Fruit fly (Drosophila melanogaster) whole organism, wandering third instar larva: ENCODE results near the gene hid.

ENCODE experiments used
- Abd-B ChIP-seq: fragments of >200 bp; optimal IDR thresholded peaks from 2 replicates; lab custom pipeline; 2017; ENCODE audit warnings: missing biosample characterization, missing genetic modification characterization
- CG32264 ChIP-seq: fragments of 200-800 bp; sonication (Bioruptor generic); optimal IDR thresholded peaks from 2 replicates; lab custom pipeline; 2016; ENCODE audit warnings: missing biosample characterization, missing genetic modification characterization
- CG9705 ChIP-seq: fragments of 200-800 bp; sonication (Bioruptor generic); optimal IDR thresholded peaks from 2 replicates; lab custom pipeline; 2018; ENCODE audit warnings: missing biosample characterization, mild to moderate bottlenecking, missing genetic modification characterization
- CrebA ChIP-seq: fragments of 200-800 bp; sonication (Bioruptor generic); optimal IDR thresholded peaks from 2 replicates; lab custom pipeline; 2016; ENCODE audit warnings: missing biosample characterization, mild to moderate bottlenecking, missing genetic modification characterization, borderline replicate concordance
- Dfd ChIP-seq: fragments of >200 bp; optimal IDR thresholded peaks from 2 replicates; lab custom pipeline; 2017; ENCODE audit warnings: missing biosample characterization, missing genetic modification characterization
- Dif ChIP-seq: fragments of 200-275, 200-300 bp; sonication (Bioruptor generic); optimal IDR thresholded peaks from 2 replicates; lab custom pipeline; 2018; ENCODE audit warnings: missing biosample characterization, missing genetic modification characterization; ENCODE audit not compliant: partially characterized antibody
- GATAd ChIP-seq: sonication (Bioruptor generic); optimal IDR thresholded peaks from 2 replicates; lab custom pipeline; 2016; ENCODE audit warnings: missing biosample characterization, missing genetic modification characterization
- HLH106 ChIP-seq: fragments of 200-800 bp; optimal IDR thresholded peaks from 3 replicates; lab custom pipeline; 2019; ENCODE audit warnings: missing biosample characterization, mild to moderate bottlenecking, missing genetic modification characterization, moderate library complexity
- Hnf4 ChIP-seq: fragments of 200-800 bp; sonication (Bioruptor generic); optimal IDR thresholded peaks from 2 replicates; lab custom pipeline; 2016; ENCODE audit warnings: missing biosample characterization, mild to moderate bottlenecking, missing genetic modification characterization
- Hr83 ChIP-seq: fragments of 200-300 bp; sonication (Bioruptor generic); optimal IDR thresholded peaks from 2 replicates; lab custom pipeline; 2016; ENCODE audit warnings: missing biosample characterization, mild to moderate bottlenecking, missing genetic modification characterization, moderate library complexity; ENCODE audit not compliant: poor library complexity, severe bottlenecking
- Mio ChIP-seq: sonication (Bioruptor generic); optimal IDR thresholded peaks from 2 replicates; lab custom pipeline; 2016; ENCODE audit warnings: missing biosample characterization, missing genetic modification characterization
- OdsH ChIP-seq: fragments of 200-800 bp; sonication (Bioruptor generic); optimal IDR thresholded peaks from 2 replicates; lab custom pipeline; 2016; ENCODE audit warnings: missing biosample characterization, mild to moderate bottlenecking, missing genetic modification characterization
- Rel ChIP-seq, 2 experiments: fragments of 200-800 bp; sonication (Bioruptor generic) in 1 of 2; optimal IDR thresholded peaks; 2 replicates in 1 of 2; 3 replicates in 1 of 2; lab custom pipeline; 2016 to 2019; ENCODE audit warnings: mild to moderate bottlenecking in 2 of 2, missing biosample characterization in 2 of 2, missing genetic modification characterization in 2 of 2, moderate library complexity in 1 of 2
- Sp1 ChIP-seq: fragments of 200-800 bp; sonication (Bioruptor generic); optimal IDR thresholded peaks from 3 replicates; lab custom pipeline; 2019; ENCODE audit warnings: missing biosample characterization, mild to moderate bottlenecking, missing genetic modification characterization, moderate library complexity
- brk ChIP-seq: fragments of 200-800 bp; sonication (Bioruptor generic); optimal IDR thresholded peaks from 2 replicates; lab custom pipeline; 2016; ENCODE audit warnings: missing biosample characterization, mild to moderate bottlenecking, missing genetic modification characterization
- dl ChIP-seq, 2 experiments: fragments of 175-275, 200-275 bp in 1 of 2; fragments of 200-275 bp in 1 of 2; sonication (Bioruptor generic); optimal IDR thresholded peaks; lab custom pipeline; 2018; ENCODE audit warnings: mild to moderate bottlenecking in 2 of 2, missing biosample characterization in 2 of 2, missing genetic modification characterization in 2 of 2, moderate library complexity in 2 of 2; ENCODE audit not compliant: partially characterized antibody in 2 of 2, insufficient read depth in 1 of 2
- dmrt93B ChIP-seq: fragments of 200-800 bp; sonication (Bioruptor generic); optimal IDR thresholded peaks from 2 replicates; lab custom pipeline; 2018; ENCODE audit warnings: missing biosample characterization, mild to moderate bottlenecking, missing genetic modification characterization
- ey ChIP-seq: fragments of 200-800 bp; sonication (Bioruptor generic); optimal IDR thresholded peaks from 2 replicates; lab custom pipeline; 2016; ENCODE audit warnings: missing biosample characterization, missing genetic modification characterization
- foxo ChIP-seq, 2 experiments: fragments of 200-800 bp; sonication (Bioruptor generic); optimal IDR thresholded peaks; 2 replicates in 1 of 2; 3 replicates in 1 of 2; lab custom pipeline; 2016 to 2017; ENCODE audit warnings: missing biosample characterization in 2 of 2, missing genetic modification characterization in 2 of 2
- fru ChIP-seq: fragments of 200-800 bp; sonication (Bioruptor generic); optimal IDR thresholded peaks from 3 replicates; lab custom pipeline; 2016; ENCODE audit warnings: missing biosample characterization, mild to moderate bottlenecking, missing genetic modification characterization
- h ChIP-seq: fragments of 200-800 bp; sonication (Bioruptor generic); optimal IDR thresholded peaks from 3 replicates; lab custom pipeline; 2016; ENCODE audit warnings: missing biosample characterization, mild to moderate bottlenecking, missing genetic modification characterization
- jim ChIP-seq: fragments of 175-275, 200-325 bp; sonication (Bioruptor generic); optimal IDR thresholded peaks from 2 replicates; lab custom pipeline; 2016; ENCODE audit warnings: missing biosample characterization, mild to moderate bottlenecking, missing genetic modification characterization
- lola ChIP-seq: fragments of >200 bp; optimal IDR thresholded peaks from 2 replicates; lab custom pipeline; 2017; ENCODE audit warnings: missing biosample characterization, missing genetic modification characterization
- pan ChIP-seq: fragments of >200 bp; optimal IDR thresholded peaks from 2 replicates; lab custom pipeline; 2017
- psq ChIP-seq: fragments of 200-800 bp; sonication (Bioruptor generic); optimal IDR thresholded peaks from 3 replicates; lab custom pipeline; 2017; ENCODE audit warnings: missing biosample characterization, mild to moderate bottlenecking, missing genetic modification characterization, moderate library complexity
- rgr ChIP-seq: fragments of 200-800 bp; sonication (Bioruptor generic); optimal IDR thresholded peaks from 3 replicates; lab custom pipeline; 2016; ENCODE audit warnings: missing biosample characterization, mild to moderate bottlenecking, missing genetic modification characterization
- sage ChIP-seq: fragments of 200-800 bp; sonication (Bioruptor generic); optimal IDR thresholded peaks from 2 replicates; lab custom pipeline; 2016; ENCODE audit warnings: missing biosample characterization, mild to moderate bottlenecking, missing genetic modification characterization
- sv ChIP-seq: fragments of 200-800 bp; sonication (Bioruptor generic); optimal IDR thresholded peaks from 3 replicates; lab custom pipeline; 2016; ENCODE audit warnings: missing biosample characterization, missing genetic modification characterization
- tai ChIP-seq: sonication (Bioruptor generic); optimal IDR thresholded peaks from 2 replicates; lab custom pipeline; 2016; ENCODE audit warnings: missing biosample characterization, missing genetic modification characterization
- usp ChIP-seq: fragments of >200 bp; optimal IDR thresholded peaks from 2 replicates; lab custom pipeline; 2017; ENCODE audit warnings: missing biosample characterization, missing genetic modification characterization
- woc ChIP-seq: sonication (Bioruptor generic); optimal IDR thresholded peaks from 2 replicates; lab custom pipeline; 2016; ENCODE audit warnings: missing biosample characterization, mild to moderate bottlenecking, missing genetic modification characterization

hid gene

DNA sequence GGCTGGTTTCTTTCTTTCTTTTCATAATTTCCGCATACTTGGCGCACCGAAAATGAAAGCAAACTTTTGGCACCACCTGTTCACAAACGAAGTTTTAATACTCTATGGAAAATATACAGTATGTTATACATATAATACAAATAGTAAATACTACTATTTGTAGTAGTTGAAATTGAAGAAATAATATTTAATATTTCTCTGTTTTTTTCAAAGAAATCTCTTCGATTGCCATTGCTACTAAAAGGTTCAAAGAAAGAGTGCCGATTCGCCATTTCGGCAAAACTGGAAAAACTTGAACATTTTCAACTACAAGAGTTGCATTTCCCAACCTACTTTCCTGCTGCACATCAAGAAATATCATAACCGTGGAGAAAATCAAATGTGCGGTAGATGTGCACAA, 38.6 kb downstream of the hid start:
- TF ChIP-seq CG32264 (GFP tag; lab: Kevin White, UChicago) (no peak), HLH106 (no peak), ey (GFP tag; lab: Kevin White, UChicago) (no peak), Rel (GFP tag; optimal IDR thresholded peaks at IDR 0.05; lab: Kevin White, UChicago) (no peak), Rel (tag; optimal IDR thresholded peaks at IDR 0.05; lab: Kevin White, UChicago) (no peak), Dif (GFP tag; lab: Kevin White, UChicago) (no peak), sv (GFP tag; lab: Kevin White, UChicago) (no peak), Hr83 (GFP tag; lab: Kevin White, UChicago) (no peak), Mio (GFP tag; lab: Kevin White, UChicago) (no peak), CG9705 (GFP tag; lab: Kevin White, UChicago) (no peak), fru (no peak), psq (GFP tag; lab: Kevin White, UChicago) (no peak), jim (GFP tag; lab: Kevin White, UChicago) (no peak), dmrt93B (no peak)

- TF ChIP-seq fru: no peak
- no peak for TF ChIP-seq woc (GFP tag; lab: Kevin White, UChicago)
- TF ChIP-seq pan (lab: Kevin White, UChicago): no peak
- TF ChIP-seq rgr (GFP tag; lab: Kevin White, UChicago): no peak
- no peak for TF ChIP-seq CrebA (GFP tag; lab: Kevin White, UChicago)
- TF ChIP-seq Dfd (GFP tag; lab: Kevin White, UChicago): no peak
- TF ChIP-seq OdsH (GFP tag; lab: Kevin White, UChicago): no peak
- TF ChIP-seq Sp1: no peak
- no peak for TF ChIP-seq sv (GFP tag; lab: Kevin White, UChicago)
- no peak for TF ChIP-seq tai
- no peak for TF ChIP-seq Hr83 (GFP tag; lab: Kevin White, UChicago)
- no peak for TF ChIP-seq CG32264 (GFP tag; lab: Kevin White, UChicago)
- no peak for TF ChIP-seq HLH106
- TF ChIP-seq Rel (GFP tag; optimal IDR thresholded peaks at IDR 0.05; lab: Kevin White, UChicago): no peak
- TF ChIP-seq Rel (tag; optimal IDR thresholded peaks at IDR 0.05; lab: Kevin White, UChicago): no peak
- no peak for TF ChIP-seq lola (GFP tag; lab: Kevin White, UChicago)
- TF ChIP-seq usp (GFP tag; lab: Kevin White, UChicago): no peak
- TF ChIP-seq Abd-B (GFP tag; lab: Kevin White, UChicago): no peak
- no peak for TF ChIP-seq jim (GFP tag; lab: Kevin White, UChicago)
- no peak for TF ChIP-seq CG9705 (GFP tag; lab: Kevin White, UChicago)
Observed at dm6 chr3L:18144620-18145019, 40.8 kb downstream of the hid start.

DNA sequence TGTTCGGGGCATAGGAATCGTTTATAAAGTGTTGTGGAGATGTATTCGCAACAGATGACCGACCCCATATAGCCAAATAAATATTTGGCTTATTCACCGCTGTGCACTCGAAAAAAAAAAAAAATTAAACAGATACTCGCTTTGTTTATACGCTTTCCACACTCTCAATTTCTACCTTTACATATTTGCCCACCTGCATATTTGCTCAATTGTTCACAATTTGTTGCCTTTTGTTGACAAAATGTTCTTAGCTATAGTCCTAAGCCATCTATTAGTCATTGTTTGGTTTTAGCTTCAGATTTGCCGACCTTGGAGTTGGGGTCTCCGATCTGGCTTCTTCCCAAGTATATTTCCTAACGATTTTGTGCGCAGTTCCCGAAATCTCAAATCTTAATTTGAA, 42.5 kb downstream of the hid start:
- TF ChIP-seq rgr (GFP tag; lab: Kevin White, UChicago) (peak; percentile 68), psq (GFP tag; lab: Kevin White, UChicago) (no peak), ey (GFP tag; lab: Kevin White, UChicago) (peak; percentile 31), fru (peak; percentile 24), h (GFP tag; lab: Kevin White, UChicago) (peak; percentile 83), foxo (GFP tag; optimal IDR thresholded peaks at IDR 0.05; lab: Kevin White, UChicago) (peak in 1 of 2 experiments; percentile 39), GATAd (GFP tag; lab: Kevin White, UChicago) (no peak), tai (peak; percentile 45), OdsH (GFP tag; lab: Kevin White, UChicago) (peak; percentile 55), Hr83 (GFP tag; lab: Kevin White, UChicago) (peak; percentile 34), Hnf4 (GFP tag; lab: Kevin White, UChicago) (peak; percentile 40), Sp1 (no peak)

DNA sequence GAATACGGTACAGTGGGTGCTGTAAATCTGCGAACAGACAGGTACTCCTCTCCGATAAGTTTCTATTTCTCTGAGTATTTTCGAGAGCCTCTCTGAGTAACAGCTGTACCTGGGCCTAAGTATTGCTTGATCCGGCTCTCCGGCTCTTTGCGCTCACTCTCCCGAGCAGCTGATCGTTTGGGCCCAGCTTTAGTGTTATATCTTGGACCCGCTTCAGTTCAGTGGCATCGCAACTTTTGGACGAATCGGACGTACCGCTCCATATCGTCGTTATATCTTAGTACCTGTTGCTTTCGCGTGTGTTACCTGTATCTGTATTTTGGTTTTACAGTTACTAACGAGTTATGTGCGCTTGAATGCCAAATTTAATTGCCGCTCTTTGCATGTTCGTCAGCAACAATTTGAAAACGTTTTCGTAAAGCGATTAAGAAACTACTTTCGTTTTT, 46.2 kb downstream of the hid start, which contains the start of gene geko:
geko (plus strand) TSS at position 219 of the 446 bp plus-strand sequence.
- TF ChIP-seq psq (GFP tag; lab: Kevin White, UChicago) (no peak), woc (GFP tag; lab: Kevin White, UChicago) (no peak), tai (peak; percentile 54), sage (no peak), Rel (GFP tag; optimal IDR thresholded peaks at IDR 0.05; lab: Kevin White, UChicago) (no peak), Rel (tag; optimal IDR thresholded peaks at IDR 0.05; lab: Kevin White, UChicago) (no peak), CrebA (GFP tag; lab: Kevin White, UChicago) (peak; percentile 38), sv (GFP tag; lab: Kevin White, UChicago) (no peak), Hnf4 (GFP tag; lab: Kevin White, UChicago) (peak; percentile 10), brk (GFP tag; lab: Kevin White, UChicago) (no peak), dl (GFP tag; optimal IDR thresholded peaks at IDR 0.05; lab: Kevin White, UChicago; ENCODE audit: insufficient read depth in 1 of 2, partially characterized antibody in 2 of 2) (peak; percentile 14 to 63), CG32264 (GFP tag; lab: Kevin White, UChicago) (no peak), Dif (GFP tag; lab: Kevin White, UChicago) (peak; percentile 83), fru (peak; percentile 10), Sp1 (no peak)
